Fruit fly (Drosophila melanogaster) ovary, adult (tissue): ENCODE results near the gene abd-A.

Experiments
- CG17801 ChIP-seq: fragments of 200-800 bp; optimal IDR thresholded peaks from 2 replicates; lab custom pipeline; 2019; ENCODE audit warnings: missing biosample characterization, mild to moderate bottlenecking, missing genetic modification characterization, moderate library complexity; ENCODE audit not compliant: partially characterized antibody

Gene abd-A

DNA sequence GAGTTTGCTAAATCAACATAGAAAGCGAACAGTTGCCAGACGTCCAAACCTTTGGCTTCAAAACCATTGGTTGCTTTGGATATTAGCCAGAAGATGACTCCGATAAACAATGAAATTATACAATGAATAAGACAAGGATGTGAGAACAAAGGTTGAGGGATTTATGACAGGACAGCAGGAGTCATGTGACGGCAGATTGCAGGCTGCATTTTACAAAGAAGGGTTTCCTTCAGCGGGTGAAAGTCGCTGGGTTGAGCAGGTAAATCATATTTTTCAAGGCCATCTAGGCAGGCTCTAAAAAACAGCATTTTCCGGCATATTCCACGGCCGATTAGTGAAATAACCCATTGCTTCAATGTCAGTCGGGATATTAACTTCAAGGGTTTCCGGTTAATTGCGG lies 7.8 kb downstream of the abd-A start:
- no peak for TF ChIP-seq CG17801 (GFP tag; lab: Kevin White, UChicago)

DNA sequence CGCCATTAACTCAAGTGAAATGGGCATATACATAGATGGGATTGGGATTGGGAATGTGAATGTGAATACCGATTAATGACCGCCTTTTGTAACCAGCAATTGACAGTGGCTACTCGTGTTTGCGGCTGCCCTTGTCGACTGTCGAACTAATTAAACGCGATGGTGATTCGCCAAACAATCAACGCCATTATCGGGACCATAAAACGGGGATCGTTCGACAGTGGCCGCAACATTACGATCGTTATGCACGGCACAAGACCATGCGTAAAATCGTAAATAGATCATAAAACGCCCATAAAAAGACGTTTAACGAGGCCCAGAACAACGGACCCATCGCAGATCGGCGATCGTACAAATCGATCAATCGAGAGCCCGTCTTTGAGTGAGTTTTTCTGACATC lies 8.4 kb downstream of the abd-A start:
- no peak for TF ChIP-seq CG17801 (GFP tag; lab: Kevin White, UChicago)

DNA sequence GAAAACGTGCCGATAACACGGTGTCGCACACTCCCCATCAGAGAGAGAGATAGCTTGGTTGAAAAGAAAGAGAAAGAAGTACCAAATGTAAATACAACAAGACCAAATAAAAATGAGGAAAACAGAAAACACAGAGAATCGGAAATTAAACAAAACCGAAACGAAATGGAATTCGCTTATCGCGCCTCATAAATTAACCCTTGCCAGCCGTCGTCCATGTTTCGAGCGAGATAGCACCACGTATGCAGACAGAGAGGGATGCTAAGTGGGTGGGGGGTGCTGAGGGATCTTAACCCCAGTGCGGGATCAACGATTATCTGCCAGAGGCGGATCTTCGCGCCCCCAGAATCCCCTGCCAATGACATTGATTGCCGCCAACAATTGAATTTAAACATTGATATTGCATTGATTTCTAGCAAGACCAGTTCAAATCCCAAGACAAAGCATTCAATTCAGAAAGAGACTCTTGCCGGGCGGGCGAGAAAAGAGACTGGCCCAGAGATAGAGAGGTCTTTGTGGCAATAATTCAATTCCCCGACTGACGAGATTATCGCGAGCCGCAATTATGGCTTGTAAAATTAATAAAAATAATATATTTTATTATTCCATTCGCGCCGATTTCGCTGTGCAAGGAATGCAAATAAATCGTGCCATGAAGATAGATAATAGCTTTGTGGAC lies 10.3 kb downstream of the abd-A start:
- TF ChIP-seq CG17801 (GFP tag; lab: Kevin White, UChicago), result no peak

DNA sequence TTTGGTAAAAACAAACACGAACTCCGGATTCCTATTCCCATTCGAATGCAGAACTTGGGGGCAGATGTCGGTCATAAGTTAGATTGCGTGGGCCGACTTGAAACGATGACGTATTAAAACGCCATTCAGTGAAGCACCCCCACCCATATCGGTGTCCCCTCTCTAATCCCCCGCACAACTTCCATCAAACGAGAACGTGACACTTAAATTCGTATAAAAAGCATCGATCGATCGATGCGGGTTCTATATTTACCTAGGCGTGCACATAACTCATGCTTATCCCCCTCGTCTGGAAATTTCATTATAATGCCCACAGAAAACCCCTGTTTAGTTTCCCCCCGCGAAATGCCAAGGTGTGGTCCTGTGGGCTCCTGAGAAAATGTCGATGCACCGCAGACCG lies 12.4 kb downstream of the abd-A start:
- no peak for TF ChIP-seq CG17801 (GFP tag; lab: Kevin White, UChicago)

DNA sequence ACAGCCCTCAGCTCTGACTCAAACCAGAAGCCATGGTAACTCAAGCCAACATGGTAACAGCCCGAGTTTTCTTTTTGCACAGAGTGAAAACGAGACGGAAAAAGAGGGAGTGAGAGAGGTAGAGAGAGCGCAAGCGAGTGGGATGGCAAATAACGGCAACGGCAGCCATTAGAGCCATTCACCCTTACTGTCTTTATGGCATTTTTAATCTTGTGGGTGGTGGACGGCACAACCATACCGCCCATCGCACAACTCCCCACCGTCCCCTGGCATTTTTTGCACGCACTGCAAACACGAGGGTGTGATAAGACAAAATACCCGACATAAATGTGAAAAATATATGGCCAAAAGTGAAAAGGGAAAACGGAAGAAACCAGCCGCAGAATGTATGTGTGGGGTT lies 14.1 kb downstream of the abd-A start:
- TF ChIP-seq CG17801 (GFP tag; lab: Kevin White, UChicago), result no peak

DNA sequence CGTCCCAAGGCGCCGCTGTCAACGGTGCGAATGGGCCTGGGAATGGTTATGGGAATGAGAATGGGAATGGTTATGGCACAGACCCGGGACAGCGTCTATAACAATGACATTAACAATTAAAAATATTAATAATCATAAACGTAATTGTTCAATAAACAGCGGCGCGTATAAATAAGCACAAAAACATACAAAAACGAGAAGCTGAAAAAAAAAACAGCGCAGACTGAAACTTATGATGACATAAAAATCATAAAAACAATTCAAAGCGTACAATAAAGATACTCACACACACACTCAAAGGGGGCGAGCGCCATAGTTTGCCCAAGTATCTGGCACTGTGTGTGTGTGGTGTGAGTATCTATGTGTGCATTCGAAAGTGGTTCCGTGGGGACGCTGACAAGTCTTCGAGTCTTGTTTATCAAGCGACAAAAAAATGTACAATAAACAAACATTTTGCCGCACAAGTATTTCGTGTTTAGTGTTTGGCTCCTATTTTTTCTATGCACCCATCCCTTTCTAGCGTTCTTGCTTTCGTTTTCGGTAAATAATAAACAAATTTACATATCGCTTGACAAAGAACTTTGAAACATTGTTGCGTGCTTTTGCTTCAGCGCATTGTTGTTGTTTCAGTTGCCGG lies 16.6 kb downstream of the abd-A start:
- TF ChIP-seq CG17801 (GFP tag; lab: Kevin White, UChicago), result no peak

DNA sequence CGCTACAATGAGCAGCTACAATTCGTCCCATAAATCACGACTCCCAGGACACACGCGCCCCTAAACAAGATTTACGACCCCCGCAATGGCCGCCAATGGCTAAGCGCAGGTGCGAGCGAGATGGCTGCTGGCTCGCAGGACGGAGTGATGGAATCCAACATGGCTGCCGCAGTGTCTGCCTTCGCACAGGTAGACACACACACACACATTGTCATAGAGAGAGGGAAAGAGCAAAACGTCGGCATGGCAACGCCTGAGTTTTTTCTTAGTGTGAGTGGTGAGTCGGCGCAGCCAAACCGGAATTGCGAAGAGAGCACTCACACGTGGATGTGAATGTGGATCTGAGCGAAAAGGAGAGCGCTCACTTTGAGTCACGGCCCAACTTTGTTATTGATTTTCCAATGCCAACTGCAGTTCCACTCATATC lies 18.1 kb downstream of the abd-A start:
- TF ChIP-seq CG17801 (GFP tag; lab: Kevin White, UChicago), result no peak

DNA sequence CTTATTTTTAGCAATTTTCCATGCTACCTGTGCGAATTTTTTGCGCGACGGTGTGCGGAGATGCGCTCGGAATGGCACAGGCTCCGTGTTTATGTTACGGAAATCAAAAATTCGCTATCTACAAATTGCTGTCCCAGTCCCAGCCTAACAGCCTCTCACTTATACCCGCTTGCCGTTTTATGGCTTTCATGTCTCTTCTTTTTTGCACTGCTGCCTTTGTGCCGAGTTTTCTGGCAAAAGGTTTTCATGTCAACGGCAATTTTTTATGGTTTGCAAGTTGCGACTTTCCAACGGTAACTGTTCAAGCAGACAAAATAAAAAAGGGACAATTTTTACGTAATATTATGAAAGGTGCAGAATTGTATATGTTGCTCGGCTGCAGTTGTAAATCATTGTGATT lies 19.0 kb downstream of the abd-A start:
- no peak for TF ChIP-seq CG17801 (GFP tag; lab: Kevin White, UChicago)

DNA sequence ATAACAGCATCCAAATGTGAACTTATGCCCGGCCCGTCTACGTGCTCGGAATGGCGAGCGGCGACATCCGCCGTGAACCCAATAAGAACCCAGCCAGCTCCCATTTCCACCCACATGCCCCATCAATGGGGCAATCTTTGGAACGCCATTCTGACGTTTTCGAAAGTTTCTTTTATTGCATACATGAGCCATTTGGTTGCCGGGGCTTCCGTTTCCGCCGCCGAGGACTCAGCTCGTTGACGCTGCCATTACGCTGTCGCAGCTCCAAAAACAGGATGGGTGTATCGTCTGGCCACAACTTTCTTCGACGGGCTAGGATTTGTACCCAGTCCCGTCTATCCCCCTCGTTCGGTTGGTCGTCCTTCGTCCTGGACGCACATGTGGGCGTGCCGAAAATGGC lies 23.7 kb downstream of the abd-A start:
- TF ChIP-seq CG17801 (GFP tag; lab: Kevin White, UChicago), result no peak

DNA sequence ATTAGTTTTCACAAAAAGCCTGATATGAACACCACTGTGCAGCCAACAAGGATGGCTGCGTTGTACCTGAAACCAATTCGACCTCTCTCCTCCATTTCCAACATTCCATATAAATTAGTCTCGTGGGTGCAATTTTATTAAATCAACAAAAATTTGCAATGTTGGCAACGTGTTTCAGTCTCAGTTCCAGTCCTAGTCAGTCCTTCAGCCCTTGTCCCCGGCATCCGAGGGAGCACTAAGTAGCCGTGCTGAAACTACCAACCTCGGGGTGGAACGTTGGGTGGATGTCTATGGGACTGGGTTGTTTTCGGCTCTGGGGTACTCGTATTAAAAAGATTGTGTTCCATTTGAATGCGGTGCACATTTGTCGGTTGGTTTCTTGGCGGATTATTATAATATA lies 25.8 kb downstream of the abd-A start:
- no peak for TF ChIP-seq CG17801 (GFP tag; lab: Kevin White, UChicago)

DNA sequence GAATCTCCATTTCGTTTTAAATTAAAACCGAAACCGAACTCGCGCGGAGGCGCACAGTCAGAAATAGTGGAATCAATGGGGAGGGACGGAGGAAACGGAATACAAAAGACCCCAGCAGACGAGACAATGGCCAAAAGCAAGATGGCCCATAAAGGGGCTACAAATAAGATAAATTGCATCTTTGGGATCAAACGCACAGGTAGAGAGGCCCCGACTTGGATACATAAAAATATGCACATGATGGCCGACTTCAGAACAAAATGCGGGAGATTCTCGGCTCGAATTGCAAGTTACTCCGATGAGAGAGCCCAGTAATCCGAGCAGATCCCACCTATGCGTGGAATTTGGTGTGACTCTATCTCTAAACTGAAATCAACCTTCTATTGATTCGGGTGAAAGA lies 28.4 kb downstream of the abd-A start:
- no peak for TF ChIP-seq CG17801 (GFP tag; lab: Kevin White, UChicago)

DNA sequence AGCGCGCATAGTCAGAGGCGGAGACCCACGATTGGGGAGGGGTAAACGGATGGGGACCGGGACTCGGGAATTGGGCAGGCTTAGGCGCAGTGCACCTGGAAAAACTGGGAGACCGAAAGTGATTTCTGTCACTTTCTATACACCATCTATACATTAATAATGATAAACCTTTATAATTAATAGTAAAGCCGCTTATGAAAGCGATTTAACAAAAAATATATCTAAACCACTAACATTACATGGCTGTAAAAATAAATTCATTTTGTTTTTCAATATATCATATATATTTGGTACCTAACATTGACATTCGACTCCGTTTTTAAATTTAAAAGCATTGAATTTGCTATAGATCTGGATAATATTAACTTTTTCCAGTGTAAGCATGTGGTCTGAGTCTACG lies 28.9 kb downstream of the abd-A start:
- no peak for TF ChIP-seq CG17801 (GFP tag; lab: Kevin White, UChicago)

DNA sequence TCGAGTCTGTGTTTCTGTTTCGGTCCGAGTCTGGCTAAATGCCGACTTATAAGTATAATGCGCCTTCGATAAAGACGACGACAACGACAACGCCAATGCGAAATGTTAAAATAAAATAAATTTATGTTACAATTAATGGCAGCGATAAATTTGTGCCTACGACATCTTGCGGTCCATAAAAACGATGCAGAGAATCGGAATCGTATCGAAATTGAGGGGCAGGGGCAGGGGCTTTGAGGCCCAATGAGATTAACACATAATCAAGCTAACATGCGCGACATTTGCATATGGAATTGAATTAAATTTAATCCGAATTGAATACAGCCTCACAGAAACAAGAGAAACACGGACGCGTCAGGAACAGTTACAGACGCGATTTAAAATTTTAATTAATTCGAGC lies 29.6 kb downstream of the abd-A start:
- no peak for TF ChIP-seq CG17801 (GFP tag; lab: Kevin White, UChicago)

DNA sequence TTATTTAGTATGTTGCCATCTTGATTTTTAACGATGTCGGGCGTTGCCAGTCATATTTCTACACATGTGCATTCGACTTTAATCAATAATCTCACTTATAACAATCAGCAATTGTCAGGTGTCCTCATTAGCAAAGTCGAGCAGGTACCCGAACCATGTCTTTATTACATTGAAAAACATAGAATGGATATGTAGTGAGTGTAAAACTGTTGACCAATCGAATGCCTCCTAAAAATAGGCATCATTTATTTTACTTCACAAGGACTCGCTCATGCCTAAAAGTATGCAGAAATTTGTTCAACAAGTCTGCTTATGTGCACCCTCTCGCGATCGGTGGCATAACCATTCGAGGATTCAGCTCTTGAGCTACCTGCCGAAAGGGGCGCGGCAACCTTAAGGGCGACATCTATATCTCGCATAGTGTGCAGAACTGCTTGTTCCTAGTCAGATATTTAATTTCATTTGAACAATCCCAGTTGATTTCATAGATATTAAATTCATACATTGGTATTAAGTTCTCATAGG lies 31.3 kb downstream of the abd-A start:
- peak; percentile 12 for TF ChIP-seq CG17801 (GFP tag; lab: Kevin White, UChicago)

DNA sequence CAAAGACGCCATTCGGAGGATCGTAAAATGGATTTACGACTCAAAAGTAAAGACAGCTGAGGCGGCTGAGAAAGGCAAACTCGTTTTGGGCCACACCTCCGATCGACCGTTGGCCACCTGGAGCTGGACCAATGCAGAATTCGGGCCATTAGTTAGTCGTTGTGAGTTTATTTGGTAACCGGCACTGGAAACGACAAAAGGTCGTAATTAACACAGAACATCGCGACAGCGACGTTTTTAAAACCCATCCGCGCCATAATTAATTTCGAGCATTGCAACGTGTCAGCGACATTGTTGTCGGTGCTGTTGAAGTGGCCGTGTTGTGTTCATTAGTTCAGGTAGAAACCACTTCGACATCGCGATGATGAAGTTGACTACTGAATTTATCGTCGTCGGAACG lies 32.0 kb downstream of the abd-A start:
- no peak for TF ChIP-seq CG17801 (GFP tag; lab: Kevin White, UChicago)

DNA sequence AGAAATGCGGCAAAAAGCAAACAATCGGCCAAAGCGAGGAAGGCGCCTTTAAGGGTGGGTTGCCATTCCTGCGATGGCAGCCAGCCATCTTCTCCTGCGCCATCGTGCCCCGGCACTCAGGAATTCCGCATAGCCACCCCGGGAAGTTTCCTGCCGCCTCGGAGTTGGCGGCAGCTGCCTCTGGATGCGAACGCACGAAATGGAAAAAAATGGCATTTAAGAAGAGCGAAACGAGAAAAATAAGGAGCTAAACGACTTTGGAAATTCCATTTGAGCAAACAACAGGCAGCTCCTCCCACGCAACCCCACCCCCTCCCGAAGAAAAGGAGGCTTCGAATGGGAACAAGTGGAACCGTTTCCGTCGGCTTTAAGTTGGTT lies 35.3 kb downstream of the abd-A start:
- no peak for TF ChIP-seq CG17801 (GFP tag; lab: Kevin White, UChicago)
